Fruit fly (Drosophila melanogaster): ENCODE data around the gene CG14312.

CG14312 gene

DNA sequence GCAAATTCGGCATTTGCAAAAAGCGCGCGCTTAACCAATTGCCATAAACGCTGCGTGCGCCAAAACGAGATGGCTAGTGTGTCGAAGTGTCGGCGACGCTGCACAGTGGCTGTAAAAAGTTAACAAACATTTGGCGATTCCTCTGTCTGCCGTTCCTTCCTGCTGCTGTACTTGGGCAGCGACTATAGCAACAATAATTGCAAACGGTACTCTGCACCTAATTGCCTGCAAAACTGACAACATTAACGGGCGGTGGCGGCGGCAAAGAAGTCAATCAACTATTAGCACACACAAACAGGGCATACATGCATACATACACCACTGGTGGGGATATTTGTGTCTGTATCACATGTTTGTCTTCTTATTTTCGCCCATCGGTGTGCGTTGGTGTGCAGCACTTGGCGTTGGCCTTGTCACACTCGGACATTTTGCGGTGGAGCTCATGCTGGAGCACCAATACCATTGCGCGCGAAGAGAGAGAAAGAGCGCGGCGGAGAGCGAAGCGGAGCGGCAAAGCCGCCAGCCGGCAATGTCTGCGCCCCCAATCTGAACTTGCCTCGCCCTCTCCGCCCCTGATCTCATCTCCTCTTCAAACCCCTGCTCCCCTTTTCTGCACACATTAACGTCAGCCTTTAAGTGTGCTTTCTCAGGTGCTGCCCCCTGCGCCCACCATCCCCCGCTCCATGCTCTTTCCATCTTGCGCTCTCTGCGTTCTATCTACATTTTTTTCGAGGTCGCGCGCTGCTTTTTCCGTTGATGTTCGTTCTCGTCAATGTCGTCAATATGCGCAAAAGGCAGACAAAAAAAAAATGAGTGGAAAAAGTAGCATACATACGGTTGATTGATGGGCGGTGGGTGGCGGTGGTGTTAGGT, 38.9 kb downstream of the CG14312 start (continued):
- TF ChIP-seq dati (GFP tag; IDR thresholded peaks at IDR 0.05) (no peak), unpg (GFP tag; optimal IDR thresholded peaks at IDR 0.05) (no peak), sug (tag; optimal IDR thresholded peaks at IDR 0.05) (peak; percentile 78), CG17612 (GFP tag; IDR thresholded peaks at IDR 0.05) (no peak), CG16813 (GFP tag; IDR thresholded peaks at IDR 0.05; ENCODE audit: partially characterized antibody) (no peak), CG7372 (GFP tag; IDR thresholded peaks at IDR 0.05) (no peak), Lpt (GFP tag; optimal IDR thresholded peaks at IDR 0.05) (no peak), chn (GFP tag; optimal IDR thresholded peaks at IDR 0.05) (no peak), dm (GFP tag; optimal IDR thresholded peaks at IDR 0.05) (no peak), CG12299 (tag; optimal IDR thresholded peaks at IDR 0.05) (no peak), grau (tag; optimal IDR thresholded peaks at IDR 0.05) (peak; percentile 16), CG2129 (GFP tag; IDR thresholded peaks at IDR 0.05; ENCODE audit: partially characterized antibody) (no peak), cas (GFP tag; IDR thresholded peaks at IDR 0.05) (no peak), CG2678 (tag; optimal IDR thresholded peaks at IDR 0.05) (peak; percentile 16), sna (GFP tag; IDR thresholded peaks at IDR 0.05; ENCODE audit: partially characterized antibody) (no peak), lmd (GFP tag; IDR thresholded peaks at IDR 0.05) (peak; percentile 42; the same call in 1 of the 2 replicates), Atf3 (GFP tag; optimal IDR thresholded peaks at IDR 0.05) (no peak), Eip74EF (GFP tag; optimal IDR thresholded peaks at IDR 0.05) (no peak), CG1602 (GFP tag; optimal IDR thresholded peaks at IDR 0.05) (no peak), Hey (tag; optimal IDR thresholded peaks at IDR 0.05) (no peak), CG12391 (tag; optimal IDR thresholded peaks at IDR 0.05) (no peak), CG9797 (GFP tag; optimal IDR thresholded peaks at IDR 0.05) (no peak), Drgx (GFP tag; IDR thresholded peaks at IDR 0.05) (no peak; the same call in 1 of the 2 replicates), caup (GFP tag; optimal IDR thresholded peaks at IDR 0.05; ENCODE audit: severe bottlenecking) (no peak), CG1603 (tag; optimal IDR thresholded peaks at IDR 0.05) (peak; percentile 15), Nf-YB (GFP tag; optimal IDR thresholded peaks at IDR 0.05) (peak; percentile 40), CG34376 (GFP tag; optimal IDR thresholded peaks at IDR 0.05) (peak; percentile 51), CG14965 (GFP tag; optimal IDR thresholded peaks at IDR 0.05; ENCODE audit: borderline replicate concordance) (no peak), D19A (tag; optimal IDR thresholded peaks at IDR 0.05) (no peak), ara (GFP tag; IDR thresholded peaks at IDR 0.05) (no peak), Dip3 (GFP tag; optimal IDR thresholded peaks at IDR 0.05) (no peak), kah (GFP tag; optimal IDR thresholded peaks at IDR 0.05) (no peak), ewg (GFP tag; optimal IDR thresholded peaks at IDR 0.05) (no peak), insv (GFP tag; optimal IDR thresholded peaks at IDR 0.05) (no peak), gsb (GFP tag; IDR thresholded peaks at IDR 0.05) (no peak), CG3838 (GFP tag; optimal IDR thresholded peaks at IDR 0.05) (no peak), nmo (GFP tag; optimal IDR thresholded peaks at IDR 0.05) (no peak), CG12769 (tag; optimal IDR thresholded peaks at IDR 0.05) (peak; percentile 55), toy (GFP tag; IDR thresholded peaks at IDR 0.05) (no peak), CG1792 (GFP tag; optimal IDR thresholded peaks at IDR 0.05) (no peak), CG7745 (tag; optimal IDR thresholded peaks at IDR 0.05) (no peak), CG14014 (GFP tag; IDR thresholded peaks at IDR 0.05) (no peak), Pdp1 (GFP tag; optimal IDR thresholded peaks at IDR 0.05) (no peak), gfzf (GFP tag; optimal IDR thresholded peaks at IDR 0.05) (no peak), shn (GFP tag; optimal IDR thresholded peaks at IDR 0.05) (peak; percentile 15), Myb (GFP tag; optimal IDR thresholded peaks at IDR 0.05) (no peak), org-1 (GFP tag; optimal IDR thresholded peaks at IDR 0.05) (peak; percentile 3), CG13123 (GFP tag; optimal IDR thresholded peaks at IDR 0.05) (no peak), Jarid2 (GFP tag; optimal IDR thresholded peaks at IDR 0.05) (no peak)
